Fruit fly (Drosophila melanogaster): ENCODE measurements around the gene CG14841.

DNA sequence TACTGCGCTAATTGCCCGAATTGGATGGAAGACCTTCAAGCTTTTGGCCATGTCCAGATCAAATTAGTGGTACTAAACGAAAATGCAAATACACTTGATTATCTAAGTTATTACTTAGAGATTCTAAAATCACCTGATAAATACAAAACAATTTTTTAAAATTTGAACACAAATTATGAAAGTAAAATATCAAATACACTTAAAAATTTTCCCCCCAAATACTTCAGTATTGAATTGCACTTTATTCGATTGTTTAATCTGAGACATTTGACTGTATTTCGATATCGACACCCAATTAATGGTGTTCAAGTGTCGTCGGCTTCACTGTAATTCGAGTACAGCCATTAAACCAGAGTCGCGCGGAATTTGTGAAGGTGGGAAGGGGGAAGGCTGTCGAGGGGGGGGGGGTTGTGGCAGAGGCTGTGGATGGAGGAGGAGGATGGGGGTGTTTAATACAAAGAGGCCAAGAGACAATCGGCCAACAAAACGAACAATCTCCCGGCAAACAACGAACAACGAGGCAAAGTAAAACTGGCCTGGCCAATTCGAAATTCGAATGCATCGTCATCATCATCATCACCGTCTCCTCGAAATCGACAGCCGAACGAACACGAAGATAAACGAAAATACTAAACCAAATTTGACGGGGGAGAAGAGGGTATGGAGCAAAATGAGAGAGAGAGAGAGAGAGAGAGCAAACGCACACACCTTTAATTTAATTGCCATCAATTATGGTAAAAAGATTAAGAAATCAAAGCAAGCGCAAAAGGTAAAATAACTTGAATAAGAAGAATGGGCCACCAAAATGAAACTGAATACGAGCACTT lies 20.2 kb upstream of the CG14841 start:
- TF ChIP-seq kay (GFP tag; optimal IDR thresholded peaks at IDR 0.05): no peak
- TF ChIP-seq CG7786 (GFP tag; optimal IDR thresholded peaks at IDR 0.05): no peak
- TF ChIP-seq br (optimal IDR thresholded peaks at IDR 0.05): no peak
- no peak for TF ChIP-seq CG13624 (GFP tag; optimal IDR thresholded peaks at IDR 0.05)
- no peak for TF ChIP-seq Hr51 (GFP tag; optimal IDR thresholded peaks at IDR 0.05)
- TF ChIP-seq Usf (GFP tag; optimal IDR thresholded peaks at IDR 0.05): no peak
- TF ChIP-seq CG12391 (tag; optimal IDR thresholded peaks at IDR 0.05): no peak
- TF ChIP-seq Elba2 (GFP tag; optimal IDR thresholded peaks at IDR 0.05): no peak
- TF ChIP-seq H2.0 (GFP tag; IDR thresholded peaks at IDR 0.05): no peak
- TF ChIP-seq MESR4 (GFP tag; optimal IDR thresholded peaks at IDR 0.05): no peak
- TF ChIP-seq CG10274 (GFP tag; optimal IDR thresholded peaks at IDR 0.05): no peak
- no peak for TF ChIP-seq CG4820 (GFP tag; optimal IDR thresholded peaks at IDR 0.05)
- TF ChIP-seq CG14667 (GFP tag; IDR thresholded peaks at IDR 0.05): no peak

Measured in whole organism, embryonic.